Worm (Caenorhabditis elegans) whole organism, L4 larva: ENCODE results near the gene F16F9.4.

Experiments used
- T26A8.4 ChIP-seq: fragments of 200-800 bp; sonication (Bioruptor generic); IDR thresholded peaks from 2 replicates; pipeline ENCODE4 v1.3.6; 2022; ENCODE audit warnings: missing genetic modification characterization, missing compliant biosample characterization
- aha-1 ChIP-seq: fragments of 150-350 bp; peaks from one replicate; lab custom pipeline; 2014; ENCODE audit warnings: missing biosample characterization, missing genetic modification characterization
- attf-4 ChIP-seq: sonication (generic microtip); optimal IDR thresholded peaks from 3 replicates; lab custom pipeline; 2017; ENCODE audit warnings: missing biosample characterization, missing genetic modification characterization
- ceh-20 ChIP-seq: fragments of 200-800 bp; sonication (Bioruptor generic); IDR thresholded peaks from 2 replicates; pipeline ENCODE4 v1.3.6; 2022; ENCODE audit warnings: missing genetic modification reagents, missing genetic modification characterization, missing compliant biosample characterization
- ceh-28 ChIP-seq: fragments of 150-350 bp; optimal IDR thresholded peaks from 2 replicates; lab custom pipeline; 2014; ENCODE audit warnings: missing biosample characterization, missing genetic modification reagents, missing genetic modification characterization
- ceh-44 ChIP-seq: fragments of 200-800 bp; sonication (Bioruptor generic); IDR thresholded peaks from 2 replicates; pipeline ENCODE4 v1.3.6; 2022; ENCODE audit warnings: missing genetic modification reagents, missing genetic modification characterization, missing compliant biosample characterization
- cey-2 ChIP-seq: sonication (generic microtip); optimal IDR thresholded peaks from 3 replicates; lab custom pipeline; 2017; ENCODE audit warnings: missing genetic modification characterization, mild to moderate bottlenecking, missing compliant biosample characterization, antibody characterized with exemption, borderline replicate concordance; ENCODE audit not compliant: insufficient read depth
- dmd-6 ChIP-seq: fragments of 200-800 bp; sonication (Bioruptor generic); IDR thresholded peaks from 2 replicates; pipeline ENCODE4 v1.3.6; 2022; ENCODE audit warnings: missing genetic modification reagents, missing genetic modification characterization, missing compliant biosample characterization
- dpl-1 ChIP-seq: fragments of 150-350 bp; optimal IDR thresholded peaks from 2 replicates; lab custom pipeline; 2014; ENCODE audit warnings: missing biosample characterization, missing genetic modification reagents, missing genetic modification characterization
- duxl-1 ChIP-seq: sonication (generic microtip); optimal IDR thresholded peaks from 2 replicates; lab custom pipeline; 2016; ENCODE audit warnings: mild to moderate bottlenecking, missing genetic modification characterization, moderate library complexity, missing compliant biosample characterization; ENCODE audit not compliant: poor library complexity
- dve-1 ChIP-seq: sonication (generic microtip); optimal IDR thresholded peaks from 2 replicates; lab custom pipeline; 2017; ENCODE audit warnings: antibody characterized with exemption, mild to moderate bottlenecking, missing genetic modification characterization, missing compliant biosample characterization; ENCODE audit not compliant: insufficient read depth
- fos-1 ChIP-seq: fragments of 150-350 bp; optimal IDR thresholded peaks from 2 replicates; lab custom pipeline; 2014; ENCODE audit warnings: missing biosample characterization, missing genetic modification characterization
- hif-1 ChIP-seq, 2 experiments: sonication (generic microtip); optimal IDR thresholded peaks; 2 replicates each; lab custom pipeline; 2016 to 2017; ENCODE audit warnings: missing compliant biosample characterization in 2 of 2, missing genetic modification characterization in 2 of 2, missing genetic modification reagents in 2 of 2, missing genotype in 2 of 2, mild to moderate bottlenecking in 1 of 2
- hlh-11 ChIP-seq: fragments of 200-800 bp; sonication (Bioruptor generic); optimal IDR thresholded peaks from 2 replicates; lab custom pipeline; 2018; ENCODE audit warnings: mild to moderate bottlenecking, missing genetic modification characterization, missing compliant biosample characterization
- hlh-30 ChIP-seq: sonication (generic microtip); optimal IDR thresholded peaks from 2 replicates; lab custom pipeline; 2017; ENCODE audit warnings: antibody characterized with exemption, mild to moderate bottlenecking, missing genetic modification characterization, missing compliant biosample characterization; ENCODE audit not compliant: insufficient read depth
- jun-1 ChIP-seq: fragments of 150-350 bp; optimal IDR thresholded peaks from 2 replicates; lab custom pipeline; 2014; ENCODE audit warnings: missing biosample characterization, missing genetic modification reagents, missing genetic modification characterization
- lsy-2 ChIP-seq, 2 experiments: fragments of 150-350 bp in 1 of 2; sonication (generic microtip) in 1 of 2; optimal IDR thresholded peaks; 2 replicates each; lab custom pipeline; 2014 to 2017; ENCODE audit warnings: missing biosample characterization in 2 of 2, missing genetic modification characterization in 2 of 2
- madf-5 ChIP-seq, 2 experiments: fragments of 200-800 bp; sonication (Bioruptor generic); IDR thresholded peaks; 2 replicates each; pipeline ENCODE4 v1.3.6; 2022; ENCODE audit warnings: missing compliant biosample characterization in 2 of 2, missing genetic modification characterization in 2 of 2
- mdl-1 ChIP-seq, 2 experiments: fragments of 150-350 bp in 1 of 2; sonication (generic microtip) in 1 of 2; optimal IDR thresholded peaks; 2 replicates each; lab custom pipeline; 2014 to 2017; ENCODE audit warnings: missing biosample characterization in 2 of 2, missing genetic modification characterization in 2 of 2
- mdt-29 ChIP-seq: fragments of 200-800 bp; sonication (Bioruptor generic); IDR thresholded peaks from 2 replicates; pipeline ENCODE4 v1.3.6; 2022; ENCODE audit warnings: missing genetic modification reagents, missing genetic modification characterization, missing compliant biosample characterization
- mep-1 ChIP-seq: fragments of 150-350 bp; sonication (generic microtip); optimal IDR thresholded peaks from 3 replicates; lab custom pipeline; 2014; ENCODE audit warnings: missing biosample characterization, missing genetic modification characterization
- mes-2 ChIP-seq: sonication (generic microtip); optimal IDR thresholded peaks from 2 replicates; lab custom pipeline; 2016; ENCODE audit warnings: missing genotype, mild to moderate bottlenecking, missing genetic modification characterization, missing compliant biosample characterization; ENCODE audit not compliant: poor library complexity, severe bottlenecking
- mxl-2 ChIP-seq: fragments of 200-800 bp; sonication (Bioruptor generic); conservative IDR thresholded peaks from 2 replicates; pipeline ENCODE4 v1.3.6; 2022; ENCODE audit warnings: missing genetic modification reagents, missing genetic modification characterization, missing compliant biosample characterization
- mxl-3 ChIP-seq: fragments of 200-800 bp; sonication (Bioruptor generic); optimal IDR thresholded peaks from 2 replicates; lab custom pipeline; 2018; ENCODE audit warnings: mild to moderate bottlenecking, missing genetic modification characterization, missing compliant biosample characterization
- nhr-10 ChIP-seq: fragments of 150-350 bp; optimal IDR thresholded peaks from 2 replicates; lab custom pipeline; 2014; ENCODE audit warnings: missing biosample characterization, missing genetic modification characterization
- nhr-102 ChIP-seq: sonication (generic microtip); optimal IDR thresholded peaks from 2 replicates; lab custom pipeline; 2016; ENCODE audit warnings: mild to moderate bottlenecking, missing genetic modification characterization, moderate library complexity, missing compliant biosample characterization
- nhr-11 ChIP-seq: fragments of 150-350 bp; optimal IDR thresholded peaks from 2 replicates; lab custom pipeline; 2014; ENCODE audit warnings: missing biosample characterization, missing genetic modification characterization
- nhr-25 ChIP-seq: sonication (generic microtip); optimal IDR thresholded peaks from 2 replicates; lab custom pipeline; 2017; ENCODE audit warnings: missing genetic modification characterization, mild to moderate bottlenecking, missing compliant biosample characterization, antibody characterized with exemption, moderate library complexity, borderline replicate concordance; ENCODE audit not compliant: insufficient read depth
- nhr-28 ChIP-seq: fragments of 150-350 bp; optimal IDR thresholded peaks from 2 replicates; lab custom pipeline; 2014; ENCODE audit warnings: missing biosample characterization, missing genetic modification characterization
- nhr-42 ChIP-seq: fragments of 200-800 bp; sonication (Bioruptor generic); IDR thresholded peaks from 2 replicates; pipeline ENCODE4 v1.3.6; 2022; ENCODE audit warnings: missing genetic modification characterization, missing compliant biosample characterization
- nhr-48 ChIP-seq: sonication (generic microtip); optimal IDR thresholded peaks from 2 replicates; lab custom pipeline; 2016; ENCODE audit warnings: mild to moderate bottlenecking, missing genetic modification characterization, missing compliant biosample characterization
- nhr-6 ChIP-seq: fragments of 150-350 bp; optimal IDR thresholded peaks from 2 replicates; lab custom pipeline; 2014; ENCODE audit warnings: missing biosample characterization, missing genetic modification characterization
- nhr-77 ChIP-seq: fragments of 150-350 bp; optimal IDR thresholded peaks from 2 replicates; lab custom pipeline; 2014; ENCODE audit warnings: missing biosample characterization, missing genetic modification characterization
- pqm-1 ChIP-seq: sonication (generic microtip); optimal IDR thresholded peaks from 2 replicates; lab custom pipeline; 2017; ENCODE audit warnings: missing biosample characterization, missing genetic modification characterization
- rbr-2 ChIP-seq: sonication (generic microtip); optimal IDR thresholded peaks from 2 replicates; lab custom pipeline; 2016; ENCODE audit warnings: missing genotype, missing genetic modification characterization, missing compliant biosample characterization
- sdz-12 ChIP-seq: fragments of 200-800 bp; sonication (Bioruptor generic); optimal IDR thresholded peaks from 2 replicates; lab custom pipeline; 2018; ENCODE audit warnings: mild to moderate bottlenecking, missing genetic modification characterization, missing compliant biosample characterization
- set-16 ChIP-seq: fragments of 200-800 bp; sonication (Bioruptor generic); IDR thresholded peaks from 2 replicates; pipeline ENCODE4 v1.3.6; 2022; ENCODE audit warnings: missing genetic modification reagents, missing genetic modification characterization, missing compliant biosample characterization
- snpc-4 ChIP-seq: fragments of 150-350 bp; optimal IDR thresholded peaks from 2 replicates; lab custom pipeline; 2014; ENCODE audit warnings: missing biosample characterization, missing genetic modification characterization
- spr-1 ChIP-seq: sonication (generic microtip); optimal IDR thresholded peaks from 2 replicates; lab custom pipeline; 2016; ENCODE audit warnings: mild to moderate bottlenecking, missing genetic modification characterization, missing compliant biosample characterization
- tra-1 ChIP-seq: fragments of 200-800 bp; sonication (Bioruptor generic); IDR thresholded peaks from 2 replicates; pipeline ENCODE4 v1.3.6; 2022; ENCODE audit warnings: missing genetic modification reagents, missing genetic modification characterization, missing compliant biosample characterization
- unc-39 ChIP-seq: sonication (generic microtip); optimal IDR thresholded peaks from 2 replicates; lab custom pipeline; 2017; ENCODE audit warnings: missing biosample characterization, missing genetic modification characterization
- unc-62 ChIP-seq, 3 experiments: fragments of 150-350 bp in 1 of 3; sonication (generic microtip); optimal IDR thresholded peaks in 2 of 3; peaks in 1 of 3; 1 replicate in 1 of 3; 2 replicates in 2 of 3; lab custom pipeline; 2014 to 2017; ENCODE audit warnings: missing biosample characterization in 3 of 3, missing genetic modification characterization in 3 of 3, missing genetic modification reagents in 3 of 3, missing genotype in 1 of 3
- vab-7 ChIP-seq: fragments of 200-800 bp; sonication (Bioruptor generic); IDR thresholded peaks from 2 replicates; pipeline ENCODE4 v1.3.6; 2022; ENCODE audit warnings: missing genetic modification reagents, missing genetic modification characterization, missing compliant biosample characterization
- zag-1 ChIP-seq: fragments of 150-350 bp; optimal IDR thresholded peaks from 2 replicates; lab custom pipeline; 2014; ENCODE audit warnings: missing biosample characterization, missing genetic modification characterization
- zfp-3 ChIP-seq: fragments of 200-800 bp; sonication (Bioruptor generic); conservative IDR thresholded peaks from 2 replicates; pipeline ENCODE4 v1.3.6; 2022; ENCODE audit warnings: missing genetic modification reagents, missing genetic modification characterization, missing compliant biosample characterization
- ztf-11 ChIP-seq: fragments of 150-350 bp; optimal IDR thresholded peaks from 2 replicates; lab custom pipeline; 2014; ENCODE audit warnings: missing biosample characterization, missing genetic modification characterization

F16F9.4 gene

ce11 chrX:8477048-8477806 lies 14.1 kb upstream of the F16F9.4 start:
- TF ChIP-seq nhr-48 (tag; lab: Kevin White, UChicago) = peak; percentile 98
- TF ChIP-seq duxl-1 (tag; lab: Kevin White, UChicago) = peak; percentile 8
- TF ChIP-seq nhr-25 = peak; percentile 86
- peak in 1 of 2 experiments; percentile 65; a peak in 1 of 4 replicates for TF ChIP-seq madf-5 (GFP tag; IDR thresholded peaks at IDR 0.05; lab: Robert Waterston, UW)
- TF ChIP-seq mxl-2 (GFP tag; lab: Robert Waterston, UW) = no peak
- TF ChIP-seq nhr-28 (tag; lab: Kevin White, UChicago) = peak; percentile 80
- 0 out of 2 replicates have a peak, but pooled peaks have one; percentile 38 for TF ChIP-seq mdt-29 (GFP tag; lab: Robert Waterston, UW)
- peak; percentile 74 for TF ChIP-seq tra-1 (GFP tag; lab: Robert Waterston, UW)
- TF ChIP-seq jun-1 (tag; lab: Kevin White, UChicago) = peak; percentile 26
- TF ChIP-seq T26A8.4 (GFP tag; lab: Robert Waterston, UW) = peak; percentile 41; the same call in 1 of the 2 replicates
- TF ChIP-seq nhr-6 (tag; lab: Kevin White, UChicago) = peak; percentile 27
- TF ChIP-seq dmd-6 (GFP tag; lab: Robert Waterston, UW) = peak; percentile 13
- TF ChIP-seq dpl-1 (GFP tag; lab: Kevin White, UChicago) = peak; percentile 22
- no peak for TF ChIP-seq ztf-11 (tag; lab: Kevin White, UChicago)
- TF ChIP-seq spr-1 (tag; lab: Kevin White, UChicago) = peak; percentile 68
- no peak for TF ChIP-seq unc-39 (tag; lab: Kevin White, UChicago)
- TF ChIP-seq fos-1 (tag; lab: Kevin White, UChicago) = no peak
- no peak for TF ChIP-seq attf-4 (tag; lab: Kevin White, UChicago)
- peak in 1 of 2 experiments; percentile 63 for TF ChIP-seq hif-1 (tag; optimal IDR thresholded peaks at IDR 0.05; lab: Kevin White, UChicago)
- peak; percentile 93 for TF ChIP-seq mxl-3 (GFP tag; lab: Kevin White, UChicago)
- TF ChIP-seq nhr-10 (tag; lab: Kevin White, UChicago) = peak; percentile 85
- TF ChIP-seq ceh-20 (GFP tag; lab: Robert Waterston, UW) = peak; percentile 39; the same call in 1 of the 2 replicates
- TF ChIP-seq ceh-44 (GFP tag; lab: Robert Waterston, UW) = no peak
- TF ChIP-seq nhr-42 (GFP tag; lab: Robert Waterston, UW) = peak; percentile 36; the same call in 1 of the 2 replicates
- TF ChIP-seq zag-1 = peak; percentile 16
- no peak for TF ChIP-seq sdz-12
- TF ChIP-seq set-16 (GFP tag; lab: Robert Waterston, UW) = peak; percentile 15; the same call in 1 of the 2 replicates
- peak; percentile 83 for TF ChIP-seq hlh-30 (tag; lab: Kevin White, UChicago)
- TF ChIP-seq ceh-28 = no peak
- TF ChIP-seq dve-1 (tag; lab: Kevin White, UChicago) = peak; percentile 33
- TF ChIP-seq zfp-3 = no peak
- peak; percentile 86 for TF ChIP-seq mep-1 (tag; lab: Kevin White, UChicago)
- no peak for TF ChIP-seq cey-2 (tag; lab: Kevin White, UChicago)
- peak; percentile 58 to 75 for TF ChIP-seq lsy-2 (tag; optimal IDR thresholded peaks at IDR 0.05; lab: Kevin White, UChicago)
- no peak for TF ChIP-seq vab-7
- peak; percentile 37 for TF ChIP-seq rbr-2 (tag; lab: Kevin White, UChicago)
- TF ChIP-seq nhr-77 (tag; lab: Kevin White, UChicago) = peak; percentile 24
- TF ChIP-seq unc-62 (GFP tag; optimal IDR thresholded peaks at IDR 0.05 in 1 of 2; lab: Kevin White, UChicago) = peak in 1 of 2 experiments; percentile 100
- no peak for TF ChIP-seq unc-62 (tag; optimal IDR thresholded peaks at IDR 0.05; lab: Kevin White, UChicago)
- TF ChIP-seq mes-2 (tag; lab: Kevin White, UChicago) = peak; percentile 10
- TF ChIP-seq snpc-4 (tag; lab: Kevin White, UChicago) = no peak
- TF ChIP-seq aha-1 (tag; lab: Kevin White, UChicago) = peak; percentile 98
- peak; percentile 95 for TF ChIP-seq hlh-11 (tag; lab: Kevin White, UChicago)
- peak; percentile 72 for TF ChIP-seq nhr-102 (tag; lab: Kevin White, UChicago)
- TF ChIP-seq pqm-1 = peak; percentile 49
- TF ChIP-seq nhr-11 (tag; lab: Kevin White, UChicago) = peak; percentile 22
- TF ChIP-seq mdl-1 (tag; optimal IDR thresholded peaks at IDR 0.05; lab: Kevin White, UChicago) = peak; percentile 91 to 94
